Worm (Caenorhabditis elegans) whole organism, young adult: ENCODE results near the gene K07C11.8.

Experiments used
- F55B11.4 ChIP-seq: sonication (generic microtip); optimal IDR thresholded peaks from 2 replicates; lab custom pipeline; 2016; ENCODE audit warnings: missing compliant biosample characterization, missing genetic modification characterization, borderline replicate concordance; ENCODE audit not compliant: insufficient read depth
- F57C9.4 ChIP-seq: sonication (generic microtip); optimal IDR thresholded peaks from 2 replicates; lab custom pipeline; 2017; ENCODE audit warnings: mild to moderate bottlenecking, missing genetic modification characterization, missing compliant biosample characterization
- ama-1 ChIP-seq, 3 experiments: fragments of 150-350 bp in 1 of 3; sonication (generic microtip) in 2 of 3; optimal IDR thresholded peaks; 2 replicates each; lab custom pipeline; 2014 to 2018; ENCODE audit warnings: missing biosample characterization in 2 of 3, missing genetic modification characterization in 2 of 3, missing genetic modification reagents in 2 of 3
- ekl-4 ChIP-seq: fragments of 200-800 bp; sonication (Bioruptor generic); IDR thresholded peaks from 2 replicates; pipeline ENCODE4 v1.3.6; 2022; ENCODE audit warnings: missing genetic modification reagents, missing genetic modification characterization, missing compliant biosample characterization
- lin-26 ChIP-seq: fragments of 200-800 bp; sonication (Bioruptor generic); IDR thresholded peaks from 2 replicates; pipeline ENCODE4 v1.3.6; 2022; ENCODE audit warnings: missing genetic modification reagents, missing genetic modification characterization, missing compliant biosample characterization
- ztf-28 ChIP-seq: fragments of 200-800 bp; sonication (Bioruptor generic); IDR thresholded peaks from 2 replicates; pipeline ENCODE4 v1.3.6; 2022; ENCODE audit warnings: missing genetic modification reagents, missing genetic modification characterization, missing compliant biosample characterization

ce11 chrV:8263941-8264340, 46.3 kb upstream of the K07C11.8 start, which contains the start of gene C16D9.9:
- no peak for TF ChIP-seq ekl-4 (GFP tag; lab: Robert Waterston, UW)
- TF ChIP-seq F57C9.4 (tag; lab: Kevin White, UChicago), result no peak
- no peak for TF ChIP-seq F55B11.4
- no peak for TF ChIP-seq lin-26
- TF ChIP-seq ama-1 (optimal IDR thresholded peaks at IDR 0.05; lab: Kevin White, UChicago), result no peak
- TF ChIP-seq ama-1 (GFP tag; optimal IDR thresholded peaks at IDR 0.05; lab: Kevin White, UChicago), result no peak
- TF ChIP-seq ztf-28 (GFP tag; lab: Robert Waterston, UW), result no peak
